Worm (Caenorhabditis elegans): ENCODE measurements around the gene spe-44.

spe-44 gene

ce11 chrIV:12454750-12455149 is 735 bp upstream of the spe-44 start, which contains the start of gene smz-1:
Gene smz-1, plus strand, starts transcription at chrIV:12455050.
- TF ChIP-seq him-1 (tag; optimal IDR thresholded peaks at IDR 0.05) (no peak), W03F9.2 (tag; optimal IDR thresholded peaks at IDR 0.05) (no peak), dao-5 (tag; optimal IDR thresholded peaks at IDR 0.05) (no peak)

- TF ChIP-seq W03F9.2 (tag; optimal IDR thresholded peaks at IDR 0.05) (peak; percentile 7), him-1 (tag; optimal IDR thresholded peaks at IDR 0.05) (no peak)
These were observed 2.7 kb downstream of the spe-44 start, which contains the start of gene dpy-26 for ce11 chrIV:12451225-12451831. Gene dpy-26, minus strand, starts transcription at chrIV:12451335.

ce11 chrIV:12445463-12445934 is 8.5 kb downstream of the spe-44 start, which contains the start of gene C25G4.3:
Gene C25G4.3, minus strand, starts transcription at chrIV:12445884.
- no peak for TF ChIP-seq him-1 (tag; optimal IDR thresholded peaks at IDR 0.05)
- TF ChIP-seq W03F9.2 (tag; optimal IDR thresholded peaks at IDR 0.05): no peak
- TF ChIP-seq dao-5 (tag; optimal IDR thresholded peaks at IDR 0.05): no peak

- TF ChIP-seq W03F9.2 (tag; optimal IDR thresholded peaks at IDR 0.05) (no peak), dao-5 (tag; optimal IDR thresholded peaks at IDR 0.05) (no peak), him-1 (tag; optimal IDR thresholded peaks at IDR 0.05) (no peak)
These were observed 10.1 kb downstream of the spe-44 start, which contains the start of gene C25G4.2 for ce11 chrIV:12443936-12444335. Gene C25G4.2, minus strand, starts transcription at chrIV:12444035.

ce11 chrIV:12441715-12442114 is 12.3 kb downstream of the spe-44 start, which contains the start of gene C25G4.17:
Gene C25G4.17, plus strand, starts transcription at chrIV:12442015.
- TF ChIP-seq W03F9.2 (tag; optimal IDR thresholded peaks at IDR 0.05): no peak
- TF ChIP-seq dao-5 (tag; optimal IDR thresholded peaks at IDR 0.05): no peak
- no peak for TF ChIP-seq him-1 (tag; optimal IDR thresholded peaks at IDR 0.05)

- TF ChIP-seq W03F9.2 (tag; optimal IDR thresholded peaks at IDR 0.05) (no peak), him-1 (tag; optimal IDR thresholded peaks at IDR 0.05) (no peak), dao-5 (tag; optimal IDR thresholded peaks at IDR 0.05) (no peak)
These were observed 15.7 kb downstream of the spe-44 start, which contains the start of gene clec-185 for ce11 chrIV:12438359-12438758. Gene clec-185, plus strand, starts transcription at chrIV:12438659.

- TF ChIP-seq him-1 (tag; optimal IDR thresholded peaks at IDR 0.05) (no peak), dao-5 (tag; optimal IDR thresholded peaks at IDR 0.05) (no peak), W03F9.2 (tag; optimal IDR thresholded peaks at IDR 0.05) (no peak)
These were observed 18.6 kb downstream of the spe-44 start, which contains the start of gene irg-4 for ce11 chrIV:12435442-12435841. Gene irg-4, plus strand, starts transcription at chrIV:12435833.

- TF ChIP-seq W03F9.2 (tag; optimal IDR thresholded peaks at IDR 0.05): no peak
- no peak for TF ChIP-seq dao-5 (tag; optimal IDR thresholded peaks at IDR 0.05)
- no peak for TF ChIP-seq him-1 (tag; optimal IDR thresholded peaks at IDR 0.05)
These were observed 21.7 kb downstream of the spe-44 start, which contains the start of gene clec-184 for ce11 chrIV:12432340-12432739. Gene clec-184, plus strand, starts transcription at chrIV:12432640.

- TF ChIP-seq dao-5 (tag; optimal IDR thresholded peaks at IDR 0.05) (no peak), him-1 (tag; optimal IDR thresholded peaks at IDR 0.05) (no peak), W03F9.2 (tag; optimal IDR thresholded peaks at IDR 0.05) (no peak)
These were observed 22.3 kb downstream of the spe-44 start for ce11 chrIV:12431755-12432154.

- TF ChIP-seq dao-5 (tag; optimal IDR thresholded peaks at IDR 0.05) (no peak), him-1 (tag; optimal IDR thresholded peaks at IDR 0.05) (no peak), W03F9.2 (tag; optimal IDR thresholded peaks at IDR 0.05) (no peak)
These were observed 24.5 kb downstream of the spe-44 start for ce11 chrIV:12429504-12429903.

- TF ChIP-seq W03F9.2 (tag; optimal IDR thresholded peaks at IDR 0.05): no peak
- TF ChIP-seq him-1 (tag; optimal IDR thresholded peaks at IDR 0.05): no peak
- TF ChIP-seq dao-5 (tag; optimal IDR thresholded peaks at IDR 0.05): no peak
These were observed 25.5 kb downstream of the spe-44 start, which contains the start of gene col-130 for ce11 chrIV:12428467-12428866. Gene col-130, minus strand, starts transcription at chrIV:12428516.

- no peak for TF ChIP-seq him-1 (tag; optimal IDR thresholded peaks at IDR 0.05)
- no peak for TF ChIP-seq dao-5 (tag; optimal IDR thresholded peaks at IDR 0.05)
- no peak for TF ChIP-seq W03F9.2 (tag; optimal IDR thresholded peaks at IDR 0.05)
These were observed 26.2 kb downstream of the spe-44 start for ce11 chrIV:12427687-12428284.

ce11 chrIV:12425595-12425994 is 28.4 kb downstream of the spe-44 start:
- no peak for TF ChIP-seq dao-5 (tag; optimal IDR thresholded peaks at IDR 0.05)
- TF ChIP-seq W03F9.2 (tag; optimal IDR thresholded peaks at IDR 0.05): no peak
- no peak for TF ChIP-seq him-1 (tag; optimal IDR thresholded peaks at IDR 0.05)

ce11 chrIV:12420455-12420854 is 33.6 kb downstream of the spe-44 start, which contains the start of gene ugt-65:
Gene ugt-65, plus strand, starts transcription at chrIV:12420683.
- TF ChIP-seq W03F9.2 (tag; optimal IDR thresholded peaks at IDR 0.05) (no peak), him-1 (tag; optimal IDR thresholded peaks at IDR 0.05) (no peak), dao-5 (tag; optimal IDR thresholded peaks at IDR 0.05) (no peak)

All from whole organism, L4/young adult.